Fruit fly (Drosophila melanogaster) whole organism, embryonic: ENCODE data around the gene CG14966.

Source experiments
- CG12104 ChIP-seq: fragments of 200-800 bp; sonication (Bioruptor generic); optimal IDR thresholded peaks from 3 replicates; lab custom pipeline; 2016; ENCODE audit warnings: missing biosample characterization, missing genetic modification characterization
- CG12744 ChIP-seq: fragments of 200-800 bp; sonication (Bioruptor generic); optimal IDR thresholded peaks from 2 replicates; lab custom pipeline; 2016; ENCODE audit warnings: missing biosample characterization, missing genetic modification characterization
- CG17186 ChIP-seq: fragments of 200-800 bp; sonication (Bioruptor generic); optimal IDR thresholded peaks from 3 replicates; lab custom pipeline; 2017; ENCODE audit warnings: missing biosample characterization, missing genetic modification reagents, missing genetic modification characterization
- CG17568 ChIP-seq: fragments of 200-800 bp; sonication (Bioruptor generic); optimal IDR thresholded peaks from 2 replicates; lab custom pipeline; 2018; ENCODE audit warnings: missing biosample characterization, mild to moderate bottlenecking, missing genetic modification characterization, moderate library complexity
- CG2889 ChIP-seq: fragments of 200-800 bp; sonication (Bioruptor generic); IDR thresholded peaks from 3 replicates; pipeline ENCODE4 v1.3.6; 2022; ENCODE audit warnings: missing biosample characterization, missing genetic modification characterization
- CG32767 ChIP-seq: fragments of 200-800 bp; sonication (Bioruptor generic); IDR thresholded peaks from 2 replicates; pipeline ENCODE4 v1.3.6; 2022; ENCODE audit warnings: missing biosample characterization, missing genetic modification characterization
- CG33213 ChIP-seq: fragments of 200-800 bp; sonication (Bioruptor generic); optimal IDR thresholded peaks from 3 replicates; lab custom pipeline; 2016; ENCODE audit warnings: missing biosample characterization, missing genetic modification characterization
- CG3838 ChIP-seq: fragments of 200-800 bp; sonication (Bioruptor generic); optimal IDR thresholded peaks from 3 replicates; lab custom pipeline; 2016; ENCODE audit warnings: missing biosample characterization, missing genetic modification characterization
- CG6175 ChIP-seq: fragments of 200-800 bp; sonication (Bioruptor generic); IDR thresholded peaks from 3 replicates; pipeline ENCODE4 v1.3.6; 2022; ENCODE audit warnings: missing biosample characterization, missing genetic modification characterization
- CG7963 ChIP-seq: fragments of 200-800 bp; sonication (Bioruptor generic); IDR thresholded peaks from 3 replicates; pipeline ENCODE4 v1.3.6; 2022; ENCODE audit warnings: missing biosample characterization, missing genetic modification characterization; ENCODE audit not compliant: partially characterized antibody
- CG8359 ChIP-seq: fragments of 200-800 bp; sonication (Bioruptor generic); optimal IDR thresholded peaks from 2 replicates; lab custom pipeline; 2017; ENCODE audit warnings: missing biosample characterization, mild to moderate bottlenecking, missing genetic modification characterization, borderline replicate concordance
- Chrac-16 ChIP-seq: fragments of 200-800 bp; sonication (Bioruptor generic); optimal IDR thresholded peaks from 3 replicates; lab custom pipeline; 2016; ENCODE audit warnings: missing biosample characterization, missing genetic modification characterization
- Dip3 ChIP-seq: fragments of 200-800 bp; sonication (Bioruptor generic); optimal IDR thresholded peaks from 3 replicates; lab custom pipeline; 2016; ENCODE audit warnings: missing biosample characterization, missing genetic modification characterization
- Dp ChIP-seq: fragments of 200-800 bp; sonication (Bioruptor generic); optimal IDR thresholded peaks from 2 replicates; lab custom pipeline; 2018; ENCODE audit warnings: missing biosample characterization, mild to moderate bottlenecking, missing genetic modification characterization, moderate library complexity
- Fer3 ChIP-seq: fragments of 200-800 bp; sonication (Bioruptor generic); optimal IDR thresholded peaks from 2 replicates; lab custom pipeline; 2018; ENCODE audit warnings: missing biosample characterization, mild to moderate bottlenecking, missing genetic modification characterization, moderate library complexity
- Gsc ChIP-seq: fragments of 200-800 bp; sonication (Bioruptor generic); IDR thresholded peaks from 2 replicates; pipeline ENCODE4 v1.3.6; 2022; ENCODE audit warnings: missing biosample characterization, missing genetic modification characterization
- Gug ChIP-seq: fragments of 200-800 bp; sonication (Bioruptor generic); IDR thresholded peaks from 4 replicates; pipeline ENCODE4 v1.3.6; 2022; ENCODE audit warnings: missing biosample characterization, missing genetic modification characterization
- H15 ChIP-seq: fragments of 200-800 bp; sonication (Bioruptor generic); IDR thresholded peaks from 3 replicates; pipeline ENCODE4 v1.3.6; 2022; ENCODE audit warnings: missing biosample characterization, missing genetic modification characterization
- Hand ChIP-seq: fragments of 200-800 bp; sonication (Bioruptor generic); optimal IDR thresholded peaks from 2 replicates; lab custom pipeline; 2017; ENCODE audit warnings: mild to moderate bottlenecking, missing biosample characterization, missing genetic modification reagents, missing genetic modification characterization
- MBD-R2 ChIP-seq: fragments of 200-800 bp; sonication (Bioruptor generic); IDR thresholded peaks from 2 replicates; pipeline ENCODE4 v1.3.6; 2022; ENCODE audit warnings: missing biosample characterization, missing genetic modification characterization
- NC2β ChIP-seq: fragments of 200-800 bp; sonication (Bioruptor generic); optimal IDR thresholded peaks from 2 replicates; lab custom pipeline; 2016; ENCODE audit warnings: missing biosample characterization, missing genetic modification characterization
- NfI ChIP-seq: fragments of 200-800 bp; sonication (Bioruptor generic); optimal IDR thresholded peaks from 3 replicates; lab custom pipeline; 2018; ENCODE audit warnings: missing biosample characterization, mild to moderate bottlenecking, missing genetic modification characterization, moderate library complexity
- Oaz ChIP-seq: fragments of 200-800 bp; sonication (Bioruptor generic); IDR thresholded peaks from 2 replicates; pipeline ENCODE4 v1.3.6; 2022; ENCODE audit warnings: missing biosample characterization, missing genetic modification characterization
- Pdp1 ChIP-seq, 2 experiments: fragments of 200-800 bp; sonication (Bioruptor generic); optimal IDR thresholded peaks; 3 replicates each; lab custom pipeline; 2016; ENCODE audit warnings: missing biosample characterization in 2 of 2, missing genetic modification characterization in 2 of 2, mild to moderate bottlenecking in 1 of 2, moderate library complexity in 1 of 2
- Side ChIP-seq: fragments of 200-800 bp; sonication (Bioruptor generic); optimal IDR thresholded peaks from 2 replicates; lab custom pipeline; 2016; ENCODE audit warnings: missing biosample characterization, missing genetic modification characterization
- Sox102F ChIP-seq: fragments of 200-800 bp; sonication (Bioruptor generic); optimal IDR thresholded peaks from 2 replicates; lab custom pipeline; 2018; ENCODE audit warnings: missing biosample characterization, mild to moderate bottlenecking, missing genetic modification characterization, moderate library complexity
- Spps ChIP-seq: fragments of 200-800 bp; sonication (Bioruptor generic); optimal IDR thresholded peaks from 2 replicates; lab custom pipeline; 2018; ENCODE audit warnings: missing biosample characterization, mild to moderate bottlenecking, missing genetic modification characterization
- Ssrp ChIP-seq: fragments of 200-800 bp; sonication (Bioruptor generic); optimal IDR thresholded peaks from 2 replicates; lab custom pipeline; 2018; ENCODE audit warnings: missing biosample characterization, mild to moderate bottlenecking, missing genetic modification characterization, moderate library complexity
- Vsx1 ChIP-seq: fragments of 200-800 bp; sonication (Bioruptor generic); optimal IDR thresholded peaks from 2 replicates; lab custom pipeline; 2017; ENCODE audit warnings: missing biosample characterization, mild to moderate bottlenecking, missing genetic modification characterization, missing genetic modification reagents
- aop ChIP-seq: fragments of 200-800 bp; sonication (Bioruptor generic); IDR thresholded peaks from 2 replicates; pipeline ENCODE4 v1.3.6; 2022; ENCODE audit warnings: missing biosample characterization, missing genetic modification characterization
- ato ChIP-seq: fragments of 200-800 bp; sonication (Bioruptor generic); IDR thresholded peaks from 2 replicates; pipeline ENCODE4 v1.3.6; 2022; ENCODE audit warnings: missing biosample characterization, missing genetic modification characterization; ENCODE audit not compliant: partially characterized antibody
- cato ChIP-seq: fragments of 200-800 bp; sonication (Bioruptor generic); optimal IDR thresholded peaks from 2 replicates; lab custom pipeline; 2016; ENCODE audit warnings: missing biosample characterization, missing genetic modification characterization, borderline replicate concordance
- chm ChIP-seq: fragments of 200-800 bp; sonication (Bioruptor generic); IDR thresholded peaks from 2 replicates; pipeline ENCODE4 v1.3.6; 2022; ENCODE audit warnings: missing biosample characterization, missing genetic modification characterization
- chn ChIP-seq: fragments of 200-800 bp; sonication (Bioruptor generic); optimal IDR thresholded peaks from 2 replicates; lab custom pipeline; 2016; ENCODE audit warnings: missing biosample characterization, missing genetic modification characterization
- cwo ChIP-seq: fragments of 200-800 bp; sonication (Bioruptor generic); optimal IDR thresholded peaks from 3 replicates; lab custom pipeline; 2017; ENCODE audit warnings: missing biosample characterization, missing genetic modification characterization, mild to moderate bottlenecking, moderate library complexity, missing genetic modification reagents
- dan ChIP-seq: fragments of 200-800 bp; sonication (Bioruptor generic); IDR thresholded peaks from 2 replicates; pipeline ENCODE4 v1.3.6; 2022; ENCODE audit warnings: missing biosample characterization, missing genetic modification characterization
- her ChIP-seq: fragments of 200-800 bp; sonication (Bioruptor generic); optimal IDR thresholded peaks from 2 replicates; lab custom pipeline; 2016; ENCODE audit warnings: missing biosample characterization, missing genetic modification characterization
- ind ChIP-seq: fragments of 200-800 bp; sonication (Bioruptor generic); optimal IDR thresholded peaks from 3 replicates; lab custom pipeline; 2016; ENCODE audit warnings: missing biosample characterization, missing genetic modification characterization
- nom ChIP-seq: fragments of 200-800 bp; sonication (Bioruptor generic); optimal IDR thresholded peaks from 2 replicates; lab custom pipeline; 2017; ENCODE audit warnings: missing biosample characterization, missing genetic modification characterization, mild to moderate bottlenecking, moderate library complexity, missing genetic modification reagents
- peb ChIP-seq: fragments of 200-800 bp; sonication (Bioruptor generic); IDR thresholded peaks from 2 replicates; pipeline ENCODE4 v1.3.6; 2022; ENCODE audit warnings: missing biosample characterization, missing genetic modification characterization
- pros ChIP-seq: fragments of 200-800 bp; sonication (Bioruptor generic); optimal IDR thresholded peaks from 3 replicates; lab custom pipeline; 2019; ENCODE audit warnings: missing biosample characterization, mild to moderate bottlenecking, missing genetic modification characterization, moderate library complexity
- pzg ChIP-seq: fragments of 200-800 bp; sonication (Bioruptor generic); optimal IDR thresholded peaks from 3 replicates; lab custom pipeline; 2018; ENCODE audit warnings: missing biosample characterization, mild to moderate bottlenecking, missing genetic modification characterization, moderate library complexity
- ranshi ChIP-seq: fragments of 200-800 bp; sonication (Bioruptor generic); IDR thresholded peaks from 2 replicates; pipeline ENCODE4 v1.3.6; 2022; ENCODE audit warnings: missing biosample characterization, missing genetic modification characterization
- rib ChIP-seq: fragments of 200-800 bp; sonication (Bioruptor generic); IDR thresholded peaks from 2 replicates; pipeline ENCODE4 v1.3.6; 2022; ENCODE audit warnings: missing biosample characterization, missing genetic modification characterization
- sens ChIP-seq: fragments of 200-800 bp; sonication (Bioruptor generic); peaks from one replicate; lab custom pipeline; 2016; ENCODE audit warnings: missing biosample characterization, missing genetic modification characterization
- sug ChIP-seq: fragments of 200-800 bp; optimal IDR thresholded peaks from 2 replicates; lab custom pipeline; 2019; ENCODE audit warnings: missing biosample characterization, mild to moderate bottlenecking, missing genetic modification characterization, moderate library complexity
- tin ChIP-seq: fragments of 200-800 bp; sonication (Bioruptor generic); optimal IDR thresholded peaks from 3 replicates; lab custom pipeline; 2016; ENCODE audit warnings: missing biosample characterization, missing genetic modification characterization
- ttk ChIP-seq: fragments of 200-800 bp; sonication (Bioruptor generic); IDR thresholded peaks from 2 replicates; pipeline ENCODE4 v2.1.2; 2022; ENCODE audit warnings: missing biosample characterization, missing genetic modification characterization
- tup ChIP-seq: fragments of 200-800 bp; sonication (Bioruptor generic); optimal IDR thresholded peaks from 2 replicates; lab custom pipeline; 2016; ENCODE audit warnings: missing biosample characterization, mild to moderate bottlenecking, missing genetic modification characterization, moderate library complexity
- twi ChIP-seq: fragments of 200-800 bp; optimal IDR thresholded peaks from 2 replicates; lab custom pipeline; 2019; ENCODE audit warnings: missing biosample characterization, mild to moderate bottlenecking, missing genetic modification characterization, moderate library complexity
- vvl ChIP-seq: fragments of 200-800 bp; sonication (Bioruptor generic); IDR thresholded peaks from 2 replicates; pipeline ENCODE4 v1.3.6; 2022; ENCODE audit warnings: missing biosample characterization, missing genetic modification characterization

CG14966 gene

DNA sequence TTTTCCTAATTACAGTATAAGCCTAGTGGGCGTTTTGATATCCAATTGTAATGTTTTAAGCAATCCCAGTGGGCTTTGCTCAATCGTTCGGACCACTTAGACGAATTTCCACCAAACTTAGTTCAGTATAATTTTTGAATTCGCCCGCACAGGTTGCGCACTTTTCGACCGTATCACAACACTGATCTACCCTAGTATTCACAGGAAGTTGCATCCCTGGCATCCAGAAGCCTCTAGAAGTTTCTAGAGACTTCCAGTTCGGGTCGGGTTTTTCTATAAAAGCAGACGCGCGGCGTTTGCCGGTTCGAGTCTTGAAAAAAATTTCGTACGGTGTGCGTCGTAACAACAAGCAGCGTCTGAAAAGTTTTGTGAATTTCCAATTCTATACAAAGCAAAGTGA is 4.5 kb downstream of the CG14966 start, which contains the start of gene Hsp83 (continued):
- TF ChIP-seq CG3838 (GFP tag; lab: Kevin White, UChicago): peak; percentile 52
- no peak for TF ChIP-seq ato (GFP tag; lab: Robert Waterston, UW)
- peak; percentile 96 for TF ChIP-seq CG17186
- TF ChIP-seq MBD-R2: peak; percentile 55; the same call in 1 of the 2 replicates
- TF ChIP-seq sens (GFP tag; lab: Kevin White, UChicago): peak; percentile 97
- TF ChIP-seq CG12104 (GFP tag; lab: Kevin White, UChicago): peak; percentile 96
- no peak for TF ChIP-seq Gsc (GFP tag; lab: Robert Waterston, UW)
- peak; percentile 83 for TF ChIP-seq rib (GFP tag; lab: Robert Waterston, UW)
- TF ChIP-seq CG12744: peak; percentile 94
- TF ChIP-seq Pdp1 (GFP tag; optimal IDR thresholded peaks at IDR 0.05; lab: Kevin White, UChicago): peak; percentile 89
- TF ChIP-seq chm (GFP tag; lab: Robert Waterston, UW): peak; percentile 99
- TF ChIP-seq tup (GFP tag; lab: Kevin White, UChicago): peak; percentile 84
- TF ChIP-seq Spps (tag; lab: Kevin White, UChicago): peak; percentile 80
- TF ChIP-seq Sox102F: no peak
- TF ChIP-seq Dp (GFP tag; lab: Kevin White, UChicago): peak; percentile 94
- peak; percentile 92 for TF ChIP-seq H15
- peak; percentile 79 for TF ChIP-seq chn (GFP tag; lab: Kevin White, UChicago)
- TF ChIP-seq vvl: peak; percentile 97
- TF ChIP-seq cato (GFP tag; lab: Kevin White, UChicago): peak; percentile 66
- TF ChIP-seq aop (GFP tag; lab: Robert Waterston, UW): 0 out of 2 replicates have a peak, but pooled peaks have one; percentile 41
- TF ChIP-seq Hand (GFP tag; lab: Kevin White, UChicago): peak; percentile 99
- TF ChIP-seq pros (GFP tag; lab: Kevin White, UChicago): peak; percentile 82
- peak; percentile 76 for TF ChIP-seq twi
- no peak for TF ChIP-seq dan
- peak; percentile 89 for TF ChIP-seq ttk (GFP tag; lab: Robert Waterston, UW)
- TF ChIP-seq CG2889: peak; percentile 81
- TF ChIP-seq her (GFP tag; lab: Kevin White, UChicago): peak; percentile 96
- peak; percentile 98 for TF ChIP-seq Side (GFP tag; lab: Kevin White, UChicago)
- TF ChIP-seq cwo: peak; percentile 93
- peak; percentile 55; the same call in 2 of the 4 replicates for TF ChIP-seq Gug (GFP tag; lab: Robert Waterston, UW)
- TF ChIP-seq CG6175 (GFP tag; lab: Robert Waterston, UW): peak; percentile 90
- TF ChIP-seq peb (GFP tag; lab: Robert Waterston, UW): 0 out of 2 replicates have a peak, but pooled peaks have one; percentile 62
- TF ChIP-seq nom: peak; percentile 99
- TF ChIP-seq CG33213 (GFP tag; lab: Kevin White, UChicago): peak; percentile 98
- TF ChIP-seq Dip3 (GFP tag; lab: Kevin White, UChicago): peak; percentile 86
- TF ChIP-seq NfI (GFP tag; lab: Kevin White, UChicago): peak; percentile 98
- no peak for TF ChIP-seq CG7963
- peak; percentile 97 for TF ChIP-seq Vsx1
- TF ChIP-seq NC2β (GFP tag; lab: Kevin White, UChicago): peak; percentile 97
- peak; percentile 92 for TF ChIP-seq ranshi (GFP tag; lab: Robert Waterston, UW)
- TF ChIP-seq Chrac-16: peak; percentile 79
- peak; percentile 76 for TF ChIP-seq pzg
- peak; percentile 85 for TF ChIP-seq Oaz
- TF ChIP-seq sug (tag; lab: Kevin White, UChicago): peak; percentile 92
- peak; percentile 93 for TF ChIP-seq CG8359 (GFP tag; lab: Kevin White, UChicago)
- peak; percentile 99 for TF ChIP-seq CG17568 (GFP tag; lab: Kevin White, UChicago)
- peak; percentile 86 for TF ChIP-seq CG32767 (GFP tag; lab: Robert Waterston, UW)
- peak; percentile 84 for TF ChIP-seq ind (GFP tag; lab: Kevin White, UChicago)
- peak; percentile 58 for TF ChIP-seq Ssrp (tag; lab: Kevin White, UChicago)
- TF ChIP-seq Fer3 (tag; lab: Kevin White, UChicago): peak; percentile 98
- peak; percentile 88 for TF ChIP-seq tin
